Fruit fly (Drosophila melanogaster): Measurements from ENCODE around the gene CG31823.

The CG31823 gene

DNA sequence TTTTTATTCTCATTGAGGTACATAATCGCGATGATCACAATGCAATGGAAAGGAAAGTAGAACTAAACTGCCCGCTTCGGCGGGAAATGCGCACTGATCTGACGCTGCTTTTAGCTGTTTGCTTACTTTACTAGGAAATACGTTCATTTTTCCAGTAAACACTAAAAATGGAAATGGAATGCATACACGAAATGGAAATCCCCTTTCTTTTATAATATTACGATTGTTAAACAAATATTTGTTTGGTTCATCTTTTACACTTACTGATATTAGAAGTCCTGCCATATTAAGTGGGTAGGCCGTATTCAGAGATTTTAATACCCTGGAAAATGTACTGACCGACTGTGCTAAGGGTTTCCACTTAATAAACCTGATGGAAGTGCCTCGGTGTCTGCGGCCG lies at the start of gene CG31823:
Gene CG31823, minus strand, starts transcription at position 101 of the 400 bp plus-strand sequence.
- TF ChIP-seq Mio (GFP tag; optimal IDR thresholded peaks at IDR 0.05) = no peak
- TF ChIP-seq CrebA (GFP tag; optimal IDR thresholded peaks at IDR 0.05; ENCODE audit: borderline replicate concordance) = no peak
- TF ChIP-seq sv (GFP tag; optimal IDR thresholded peaks at IDR 0.05) = no peak

DNA sequence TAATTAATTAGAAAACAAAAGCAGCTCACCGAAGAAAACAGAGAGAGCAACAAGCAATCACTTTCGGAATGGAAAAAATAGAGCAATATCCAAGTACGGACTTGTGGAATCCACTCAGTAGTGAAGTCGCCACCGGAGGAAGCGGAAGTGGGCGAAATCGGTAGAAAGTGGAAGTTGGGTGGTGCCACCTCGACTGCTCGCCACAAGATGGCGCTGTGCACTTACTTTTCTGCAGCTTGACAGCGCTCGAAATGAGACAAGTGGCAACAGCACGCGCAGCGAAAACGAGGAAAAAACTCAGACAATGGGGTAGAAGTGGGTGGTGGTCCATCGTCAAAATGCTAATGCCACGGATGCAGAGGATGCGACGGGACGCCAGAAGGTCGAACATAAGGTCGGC lies 49.1 kb upstream of the CG31823 start:
- TF ChIP-seq Mio (GFP tag; optimal IDR thresholded peaks at IDR 0.05) (no peak), fru (GFP tag; optimal IDR thresholded peaks at IDR 0.05) (no peak), Vsx2 (GFP tag; optimal IDR thresholded peaks at IDR 0.05; ENCODE audit: partially characterized antibody) (no peak), pan (optimal IDR thresholded peaks at IDR 0.05) (no peak), HLH106 (tag; optimal IDR thresholded peaks at IDR 0.05) (no peak), ey (GFP tag; optimal IDR thresholded peaks at IDR 0.05) (no peak), usp (GFP tag; optimal IDR thresholded peaks at IDR 0.05) (no peak), br (GFP tag; optimal IDR thresholded peaks at IDR 0.05) (no peak), Sp1 (GFP tag; optimal IDR thresholded peaks at IDR 0.05) (no peak), sage (GFP tag; optimal IDR thresholded peaks at IDR 0.05) (no peak), Abd-B (GFP tag; optimal IDR thresholded peaks at IDR 0.05) (no peak), N (GFP tag; optimal IDR thresholded peaks at IDR 0.05) (no peak), brk (GFP tag; optimal IDR thresholded peaks at IDR 0.05) (no peak), OdsH (GFP tag; optimal IDR thresholded peaks at IDR 0.05) (no peak), tai (GFP tag; optimal IDR thresholded peaks at IDR 0.05) (no peak), woc (GFP tag; optimal IDR thresholded peaks at IDR 0.05) (no peak)

DNA sequence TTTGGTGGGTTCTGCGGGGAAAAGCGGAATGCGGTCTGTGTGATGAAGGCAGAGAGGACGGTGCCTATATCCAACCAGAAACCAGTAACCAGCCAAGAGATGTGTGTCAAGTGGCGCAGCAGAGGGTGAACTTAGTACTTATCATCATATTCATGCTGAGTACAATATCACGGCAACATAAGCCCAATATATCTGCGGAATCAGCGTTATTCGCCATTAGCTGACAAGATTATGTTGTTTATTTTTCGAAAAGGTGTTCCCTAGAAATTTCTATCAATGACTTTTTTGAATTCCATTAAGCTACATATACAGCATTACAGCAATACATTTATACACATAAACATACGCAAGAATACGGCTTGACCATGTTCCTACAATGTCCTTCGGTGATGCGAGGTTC lies 40.8 kb upstream of the CG31823 start, which contains the start of gene CG12448:
Gene CG12448, plus strand, starts transcription at position 301 of the 400 bp plus-strand sequence.
- TF ChIP-seq OdsH (GFP tag; optimal IDR thresholded peaks at IDR 0.05) (no peak), jim (GFP tag; optimal IDR thresholded peaks at IDR 0.05) (no peak), woc (GFP tag; optimal IDR thresholded peaks at IDR 0.05) (no peak), usp (GFP tag; optimal IDR thresholded peaks at IDR 0.05) (no peak), Hnf4 (GFP tag; optimal IDR thresholded peaks at IDR 0.05) (no peak)

DNA sequence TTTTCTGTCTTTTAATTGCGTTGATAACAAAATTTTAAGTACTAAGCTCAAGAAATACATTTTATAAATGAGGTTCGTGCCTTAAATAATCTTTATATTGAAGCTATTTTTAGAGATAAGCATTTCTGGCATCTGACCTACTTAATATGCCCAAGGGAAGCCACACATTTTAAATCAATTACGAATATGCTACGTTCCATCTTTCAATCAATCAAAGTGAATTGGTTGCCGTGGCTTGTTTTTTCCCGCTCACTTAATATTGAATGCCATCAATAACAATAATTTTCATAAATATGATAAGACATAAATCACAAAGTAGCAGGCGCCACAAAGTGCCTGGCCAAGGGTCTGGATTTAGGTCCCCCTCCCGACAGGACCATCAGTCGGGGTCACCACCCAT lies 35.8 kb upstream of the CG31823 start:
- TF ChIP-seq Rel (GFP tag; optimal IDR thresholded peaks at IDR 0.05) = no peak
- peak; percentile 44 for TF ChIP-seq Rel (tag; optimal IDR thresholded peaks at IDR 0.05)
- TF ChIP-seq Hr78 (GFP tag; optimal IDR thresholded peaks at IDR 0.05) = no peak

DNA sequence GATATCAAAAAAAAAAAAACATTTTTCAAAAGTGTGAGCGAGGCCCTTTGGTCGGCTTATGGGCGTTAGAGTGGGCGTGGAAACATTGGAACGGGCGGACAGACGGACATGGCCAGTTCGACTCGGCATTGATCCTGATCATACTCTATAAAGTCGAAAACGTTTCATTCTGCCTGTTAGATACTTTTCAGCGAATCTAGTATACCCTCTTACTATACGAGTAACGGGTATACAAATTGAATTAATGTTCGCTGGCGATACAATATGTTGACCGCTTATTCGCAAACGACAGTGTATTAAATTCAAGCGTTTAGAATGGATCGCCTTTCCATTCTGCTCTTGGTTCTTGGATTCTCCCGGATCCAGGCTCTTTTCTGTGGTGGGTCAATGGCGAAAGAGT lies 22.8 kb upstream of the CG31823 start, which contains the start of gene CG4793:
Gene CG4793, plus strand, starts transcription at position 301 of the 400 bp plus-strand sequence.
- TF ChIP-seq fru (GFP tag; optimal IDR thresholded peaks at IDR 0.05) (no peak), Sp1 (GFP tag; optimal IDR thresholded peaks at IDR 0.05) (no peak), Dif (GFP tag; optimal IDR thresholded peaks at IDR 0.05; ENCODE audit: partially characterized antibody) (no peak), foxo (GFP tag; optimal IDR thresholded peaks at IDR 0.05) (no peak), Myc (optimal IDR thresholded peaks at IDR 0.05) (no peak), HLH106 (tag; optimal IDR thresholded peaks at IDR 0.05) (no peak), pan (optimal IDR thresholded peaks at IDR 0.05) (peak; percentile 47), jim (GFP tag; optimal IDR thresholded peaks at IDR 0.05) (no peak), N (GFP tag; optimal IDR thresholded peaks at IDR 0.05) (no peak), CG32264 (GFP tag; optimal IDR thresholded peaks at IDR 0.05) (no peak), Dfd (GFP tag; optimal IDR thresholded peaks at IDR 0.05) (peak; percentile 44), ey (GFP tag; optimal IDR thresholded peaks at IDR 0.05) (no peak), OdsH (GFP tag; optimal IDR thresholded peaks at IDR 0.05) (peak; percentile 2), h (GFP tag; optimal IDR thresholded peaks at IDR 0.05) (no peak)

DNA sequence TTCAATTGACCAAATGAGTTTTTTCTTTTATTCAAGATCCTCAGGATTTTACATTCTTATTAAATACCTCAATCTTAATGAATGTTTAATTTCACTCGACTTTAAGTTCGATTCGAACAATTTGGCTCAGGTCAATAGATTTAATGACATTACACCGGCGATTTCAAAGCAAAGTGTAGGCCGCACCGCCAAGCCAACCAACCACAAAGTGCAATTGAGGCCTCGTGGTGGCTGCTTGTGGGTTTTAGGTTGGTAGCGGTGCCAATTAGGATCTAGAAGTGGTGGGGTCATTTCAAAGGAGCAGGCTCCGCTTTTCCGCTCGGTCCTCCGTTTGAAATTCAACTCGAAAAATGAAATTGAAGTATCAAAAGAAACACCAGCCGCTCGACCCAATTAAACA lies 16.3 kb upstream of the CG31823 start, which contains the start of gene CG13244:
Gene CG13244, plus strand, starts transcription at position 301 of the 400 bp plus-strand sequence.
- no peak for TF ChIP-seq pan (optimal IDR thresholded peaks at IDR 0.05)
- no peak for TF ChIP-seq Mio (GFP tag; optimal IDR thresholded peaks at IDR 0.05)
- TF ChIP-seq brk (GFP tag; optimal IDR thresholded peaks at IDR 0.05) = no peak
- TF ChIP-seq Hr78 (GFP tag; optimal IDR thresholded peaks at IDR 0.05) = no peak

DNA sequence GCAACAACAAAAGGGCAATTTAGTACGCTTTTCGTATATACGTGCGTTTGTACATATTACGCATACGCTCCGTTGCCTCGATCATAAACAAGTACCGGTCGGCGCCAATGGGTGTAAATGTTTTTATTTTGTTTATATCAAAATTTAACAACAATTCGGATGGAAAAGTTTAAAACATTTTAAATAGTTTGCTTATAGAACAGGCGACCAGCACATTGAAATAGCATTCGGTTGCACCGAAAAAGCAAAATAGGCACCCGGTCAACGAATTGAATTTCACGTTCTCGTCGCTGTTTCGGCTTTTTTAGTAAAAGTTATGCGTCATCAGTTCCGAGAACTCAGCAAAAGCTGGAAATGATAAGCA lies 13.3 kb upstream of the CG31823 start:
- TF ChIP-seq Vsx2 (GFP tag; optimal IDR thresholded peaks at IDR 0.05; ENCODE audit: partially characterized antibody) (no peak), N (GFP tag; optimal IDR thresholded peaks at IDR 0.05) (no peak), Mio (GFP tag; optimal IDR thresholded peaks at IDR 0.05) (no peak), Jra (GFP tag; optimal IDR thresholded peaks at IDR 0.05) (peak; percentile 77), Dfd (GFP tag; optimal IDR thresholded peaks at IDR 0.05) (no peak), h (GFP tag; optimal IDR thresholded peaks at IDR 0.05) (peak; percentile 9), CG32264 (GFP tag; optimal IDR thresholded peaks at IDR 0.05) (no peak), woc (GFP tag; optimal IDR thresholded peaks at IDR 0.05) (no peak), dl (GFP tag; optimal IDR thresholded peaks at IDR 0.05; ENCODE audit: insufficient read depth in 1 of 2, partially characterized antibody in 2 of 2) (no peak), lola (GFP tag; optimal IDR thresholded peaks at IDR 0.05) (no peak), Dif (GFP tag; optimal IDR thresholded peaks at IDR 0.05; ENCODE audit: partially characterized antibody) (no peak), ey (GFP tag; optimal IDR thresholded peaks at IDR 0.05) (no peak), br (GFP tag; optimal IDR thresholded peaks at IDR 0.05) (peak; percentile 52), CrebA (GFP tag; optimal IDR thresholded peaks at IDR 0.05; ENCODE audit: borderline replicate concordance) (peak; percentile 58), Sp1 (GFP tag; optimal IDR thresholded peaks at IDR 0.05) (no peak), Abd-B (GFP tag; optimal IDR thresholded peaks at IDR 0.05) (no peak), Rel (GFP tag; optimal IDR thresholded peaks at IDR 0.05) (peak; percentile 73), Rel (tag; optimal IDR thresholded peaks at IDR 0.05) (no peak), HLH106 (tag; optimal IDR thresholded peaks at IDR 0.05) (no peak), OdsH (GFP tag; optimal IDR thresholded peaks at IDR 0.05) (no peak), rgr (GFP tag; optimal IDR thresholded peaks at IDR 0.05) (no peak), Myc (optimal IDR thresholded peaks at IDR 0.05) (no peak), psq (GFP tag; optimal IDR thresholded peaks at IDR 0.05) (no peak), foxo (GFP tag; optimal IDR thresholded peaks at IDR 0.05) (no peak)
